Worm (Caenorhabditis elegans) whole organism, early embryonic: ENCODE results near the gene mab-21.

Source experiments
- ama-1 ChIP-seq: fragments of 150-350 bp; optimal IDR thresholded peaks from 2 replicates; lab custom pipeline; 2014
- flt-1 ChIP-seq: fragments of 200-800 bp; sonication (Bioruptor generic); IDR thresholded peaks from 2 replicates; pipeline ENCODE4 v1.3.6; 2022; ENCODE audit warnings: missing genetic modification characterization, missing compliant biosample characterization
- tbx-37 ChIP-seq: fragments of 200-800 bp; sonication (Bioruptor generic); conservative IDR thresholded peaks from 2 replicates; pipeline ENCODE4 v1.3.6; 2022; ENCODE audit warnings: missing genetic modification reagents, missing genetic modification characterization, missing compliant biosample characterization
- tra-4 ChIP-seq: sonication (generic microtip); optimal IDR thresholded peaks from 2 replicates; lab custom pipeline; 2017; ENCODE audit warnings: missing genetic modification characterization, missing compliant biosample characterization

- TF ChIP-seq ama-1 (no peak), tbx-37 (no peak), tra-4 (no peak), flt-1 (no peak)
These were observed 42.7 kb downstream of the mab-21 start, which contains the start of gene pfas-1 for ce11 chrIII:4643262-4643661.
